Fruit fly (Drosophila melanogaster) whole organism, embryonic: ENCODE results near the gene Cp190.

Experiments used
- ATbp ChIP-seq: fragments of 200-800 bp; sonication (Bioruptor generic); optimal IDR thresholded peaks from 2 replicates; lab custom pipeline; 2017; ENCODE audit warnings: missing biosample characterization, mild to moderate bottlenecking, missing genetic modification characterization, missing genetic modification reagents
- Ada2b ChIP-seq: fragments of 200-800 bp; sonication (Bioruptor generic); IDR thresholded peaks from 2 replicates; pipeline ENCODE4 v1.3.6; 2022; ENCODE audit warnings: missing biosample characterization, missing genetic modification characterization
- Aef1 ChIP-seq: fragments of 200-800 bp; sonication (Bioruptor generic); IDR thresholded peaks from 3 replicates; pipeline ENCODE4 v1.3.6; 2022; ENCODE audit warnings: missing biosample characterization, missing genetic modification characterization
- Blimp-1 ChIP-seq: fragments of 200-800 bp; sonication (Bioruptor generic); optimal IDR thresholded peaks from 3 replicates; lab custom pipeline; 2018; ENCODE audit warnings: missing biosample characterization, missing genetic modification characterization, mild to moderate bottlenecking, moderate library complexity, missing genetic modification reagents
- Bteb2 ChIP-seq: fragments of 200-800 bp; sonication (Bioruptor generic); optimal IDR thresholded peaks from 2 replicates; lab custom pipeline; 2016; ENCODE audit warnings: missing biosample characterization, missing genetic modification characterization
- CG10147 ChIP-seq: fragments of 200-800 bp; sonication (Bioruptor generic); optimal IDR thresholded peaks from 2 replicates; lab custom pipeline; 2019; ENCODE audit warnings: missing biosample characterization, mild to moderate bottlenecking, missing genetic modification characterization, moderate library complexity
- CG10267 ChIP-seq: fragments of 200-800 bp; sonication (Bioruptor generic); optimal IDR thresholded peaks from 2 replicates; lab custom pipeline; 2018; ENCODE audit warnings: missing biosample characterization, mild to moderate bottlenecking, missing genetic modification characterization, moderate library complexity
- CG10366 ChIP-seq: fragments of 200-800 bp; sonication (Bioruptor generic); IDR thresholded peaks from 2 replicates; pipeline ENCODE4 v1.3.6; 2022; ENCODE audit warnings: missing biosample characterization, missing genetic modification characterization
- CG11093 ChIP-seq: fragments of 200-800 bp; sonication (Bioruptor generic); IDR thresholded peaks from 3 replicates; pipeline ENCODE4 v1.3.6; 2022; ENCODE audit warnings: missing biosample characterization, missing genetic modification characterization
- CG11696 ChIP-seq: fragments of 200-800 bp; sonication (Bioruptor generic); IDR thresholded peaks from 2 replicates; pipeline ENCODE4 v1.3.6; 2022; ENCODE audit warnings: missing biosample characterization, missing genetic modification characterization
- CG12071 ChIP-seq: fragments of 200-800 bp; sonication (Bioruptor generic); optimal IDR thresholded peaks from 3 replicates; lab custom pipeline; 2018; ENCODE audit warnings: missing biosample characterization, mild to moderate bottlenecking, missing genetic modification characterization
- CG12299 ChIP-seq: fragments of 200-800 bp; sonication (Bioruptor generic); optimal IDR thresholded peaks from 2 replicates; lab custom pipeline; 2018; ENCODE audit warnings: missing biosample characterization, mild to moderate bottlenecking, missing genetic modification characterization
- CG12659 ChIP-seq: fragments of 200-800 bp; sonication (Bioruptor generic); optimal IDR thresholded peaks from 3 replicates; lab custom pipeline; 2017; ENCODE audit warnings: mild to moderate bottlenecking, missing biosample characterization, missing genetic modification reagents, missing genetic modification characterization
- CG12769 ChIP-seq: fragments of 200-800 bp; sonication (Bioruptor generic); optimal IDR thresholded peaks from 2 replicates; lab custom pipeline; 2019; ENCODE audit warnings: missing biosample characterization, mild to moderate bottlenecking, missing genetic modification characterization, moderate library complexity
- CG13296 ChIP-seq: fragments of 200-800 bp; sonication (Bioruptor generic); optimal IDR thresholded peaks from 3 replicates; lab custom pipeline; 2018; ENCODE audit warnings: missing biosample characterization, mild to moderate bottlenecking, missing genetic modification characterization
- CG16813 ChIP-seq: fragments of 200-800 bp; sonication (Bioruptor generic); IDR thresholded peaks from 3 replicates; pipeline ENCODE4 v1.3.6; 2022; ENCODE audit warnings: missing biosample characterization, missing genetic modification characterization; ENCODE audit not compliant: partially characterized antibody
- CG17186 ChIP-seq: fragments of 200-800 bp; sonication (Bioruptor generic); optimal IDR thresholded peaks from 3 replicates; lab custom pipeline; 2017; ENCODE audit warnings: missing biosample characterization, missing genetic modification reagents, missing genetic modification characterization
- CG18262 ChIP-seq: fragments of 200-800 bp; optimal IDR thresholded peaks from 3 replicates; lab custom pipeline; 2019; ENCODE audit warnings: missing biosample characterization, mild to moderate bottlenecking, missing genetic modification characterization, moderate library complexity
- CG34376 ChIP-seq: fragments of 200-800 bp; sonication (Bioruptor generic); optimal IDR thresholded peaks from 2 replicates; lab custom pipeline; 2018; ENCODE audit warnings: missing biosample characterization, mild to moderate bottlenecking, missing genetic modification characterization
- CG5245 ChIP-seq: fragments of 200-800 bp; sonication (Bioruptor generic); optimal IDR thresholded peaks from 3 replicates; lab custom pipeline; 2016; ENCODE audit warnings: missing biosample characterization, missing genetic modification characterization
- CG7556 ChIP-seq: fragments of 200-800 bp; sonication (Bioruptor generic); optimal IDR thresholded peaks from 2 replicates; lab custom pipeline; 2017; ENCODE audit warnings: missing biosample characterization, mild to moderate bottlenecking, missing genetic modification characterization
- CG7839 ChIP-seq: fragments of 200-800 bp; sonication (Bioruptor generic); optimal IDR thresholded peaks from 3 replicates; lab custom pipeline; 2018; ENCODE audit warnings: missing biosample characterization, mild to moderate bottlenecking, missing genetic modification characterization, moderate library complexity
- CG8359 ChIP-seq: fragments of 200-800 bp; sonication (Bioruptor generic); optimal IDR thresholded peaks from 2 replicates; lab custom pipeline; 2017; ENCODE audit warnings: missing biosample characterization, mild to moderate bottlenecking, missing genetic modification characterization, borderline replicate concordance
- CG8388 ChIP-seq: fragments of 200-800 bp; sonication (Bioruptor generic); optimal IDR thresholded peaks from 2 replicates; lab custom pipeline; 2019; ENCODE audit warnings: missing biosample characterization, mild to moderate bottlenecking, missing genetic modification characterization, moderate library complexity
- Dip3 ChIP-seq: fragments of 200-800 bp; sonication (Bioruptor generic); optimal IDR thresholded peaks from 3 replicates; lab custom pipeline; 2016; ENCODE audit warnings: missing biosample characterization, missing genetic modification characterization
- Doc2 ChIP-seq: fragments of 200-800 bp; sonication (Bioruptor generic); IDR thresholded peaks from 2 replicates; pipeline ENCODE4 v1.3.6; 2022; ENCODE audit warnings: missing biosample characterization, missing genetic modification characterization
- Drgx ChIP-seq: fragments of 200-800 bp; sonication (Bioruptor generic); IDR thresholded peaks from 2 replicates; pipeline ENCODE4 v1.3.6; 2022; ENCODE audit warnings: missing biosample characterization, missing genetic modification characterization
- HHEX ChIP-seq: fragments of 200-800 bp; sonication (Bioruptor generic); optimal IDR thresholded peaks from 3 replicates; lab custom pipeline; 2017; ENCODE audit warnings: missing biosample characterization, mild to moderate bottlenecking, missing genetic modification characterization, missing genetic modification reagents
- Hr51 ChIP-seq, 2 experiments: fragments of 200-800 bp; sonication (Bioruptor generic); optimal IDR thresholded peaks; 2 replicates in 1 of 2; 3 replicates in 1 of 2; lab custom pipeline; 2016 to 2018; ENCODE audit warnings: missing biosample characterization in 2 of 2, missing genetic modification characterization in 2 of 2, mild to moderate bottlenecking in 1 of 2, moderate library complexity in 1 of 2
- Rx ChIP-seq: fragments of 200-800 bp; sonication (Bioruptor generic); IDR thresholded peaks from 2 replicates; pipeline ENCODE4 v1.3.6; 2022; ENCODE audit warnings: missing biosample characterization, missing genetic modification characterization
- Usf ChIP-seq: fragments of 200-800 bp; sonication (Bioruptor generic); optimal IDR thresholded peaks from 2 replicates; lab custom pipeline; 2017; ENCODE audit warnings: missing genotype, missing biosample characterization, missing genetic modification characterization
- Xrp1 ChIP-seq: fragments of 200-800 bp; sonication (Bioruptor generic); IDR thresholded peaks from 2 replicates; pipeline ENCODE4 v1.3.6; 2022; ENCODE audit warnings: missing biosample characterization, missing genetic modification characterization
- ab ChIP-seq: fragments of 200-800 bp; sonication (Bioruptor generic); optimal IDR thresholded peaks from 2 replicates; lab custom pipeline; 2016; ENCODE audit warnings: missing biosample characterization, missing genetic modification characterization
- ato ChIP-seq: fragments of 200-800 bp; sonication (Bioruptor generic); IDR thresholded peaks from 2 replicates; pipeline ENCODE4 v1.3.6; 2022; ENCODE audit warnings: missing biosample characterization, missing genetic modification characterization; ENCODE audit not compliant: partially characterized antibody
- cas ChIP-seq: fragments of 200-800 bp; sonication (Bioruptor generic); IDR thresholded peaks from 2 replicates; pipeline ENCODE4 v1.3.6; 2022; ENCODE audit warnings: missing biosample characterization, missing genetic modification characterization
- da ChIP-seq: fragments of 200-800 bp; sonication (Bioruptor generic); optimal IDR thresholded peaks from 2 replicates; lab custom pipeline; 2016; ENCODE audit warnings: missing biosample characterization, missing genetic modification characterization
- dmrt99B ChIP-seq: fragments of 200-800 bp; sonication (Bioruptor generic); optimal IDR thresholded peaks from 2 replicates; lab custom pipeline; 2018; ENCODE audit warnings: missing biosample characterization, mild to moderate bottlenecking, missing genetic modification characterization, moderate library complexity
- fd64A ChIP-seq: fragments of 200-800 bp; sonication (Bioruptor generic); optimal IDR thresholded peaks from 3 replicates; lab custom pipeline; 2018; ENCODE audit warnings: missing biosample characterization, mild to moderate bottlenecking, missing genetic modification characterization
- kay ChIP-seq: fragments of 200-800 bp; sonication (Bioruptor generic); optimal IDR thresholded peaks from 2 replicates; lab custom pipeline; 2016; ENCODE audit warnings: missing biosample characterization, missing genetic modification characterization
- kni ChIP-seq: fragments of 200-800 bp; sonication (Bioruptor generic); optimal IDR thresholded peaks from 3 replicates; lab custom pipeline; 2017; ENCODE audit warnings: mild to moderate bottlenecking, missing biosample characterization, missing genetic modification reagents, missing genetic modification characterization
- knrl ChIP-seq: fragments of 200-800 bp; sonication (Bioruptor generic); IDR thresholded peaks from 3 replicates; pipeline ENCODE4 v1.3.6; 2022; ENCODE audit warnings: missing biosample characterization, missing genetic modification characterization; ENCODE audit not compliant: partially characterized antibody
- lmd ChIP-seq: fragments of 200-800 bp; sonication (Bioruptor generic); IDR thresholded peaks from 2 replicates; pipeline ENCODE4 v1.3.6; 2022; ENCODE audit warnings: missing biosample characterization, missing genetic modification characterization
- lola ChIP-seq, 3 experiments: fragments of >200 bp in 2 of 3; fragments of 200-800 bp in 1 of 3; sonication (Bioruptor generic) in 1 of 3; optimal IDR thresholded peaks; 2 replicates each; lab custom pipeline; 2017 to 2019; ENCODE audit warnings: missing biosample characterization in 3 of 3, missing genetic modification characterization in 3 of 3, mild to moderate bottlenecking in 1 of 3, moderate library complexity in 1 of 3
- luna ChIP-seq: fragments of 200-800 bp; sonication (Bioruptor generic); optimal IDR thresholded peaks from 2 replicates; lab custom pipeline; 2016; ENCODE audit warnings: missing biosample characterization, missing genetic modification characterization
- mirr ChIP-seq: fragments of 200-800 bp; sonication (Bioruptor generic); optimal IDR thresholded peaks from 3 replicates; lab custom pipeline; 2018; ENCODE audit warnings: missing biosample characterization, mild to moderate bottlenecking, missing genetic modification characterization
- otp ChIP-seq: fragments of 200-800 bp; sonication (Bioruptor generic); IDR thresholded peaks from 3 replicates; pipeline ENCODE4, ENCODE4 v1.3.6; 2022; ENCODE audit warnings: missing biosample characterization, missing genetic modification characterization
- pho ChIP-seq: fragments of 200-800 bp; sonication (Bioruptor generic); optimal IDR thresholded peaks from 2 replicates; lab custom pipeline; 2016; ENCODE audit warnings: missing biosample characterization, missing genetic modification characterization
- sens-2 ChIP-seq: fragments of 200-800 bp; sonication (Bioruptor generic); IDR thresholded peaks from 2 replicates; pipeline ENCODE4 v1.3.6; 2022; ENCODE audit warnings: missing biosample characterization, missing genetic modification characterization

Gene Cp190

DNA sequence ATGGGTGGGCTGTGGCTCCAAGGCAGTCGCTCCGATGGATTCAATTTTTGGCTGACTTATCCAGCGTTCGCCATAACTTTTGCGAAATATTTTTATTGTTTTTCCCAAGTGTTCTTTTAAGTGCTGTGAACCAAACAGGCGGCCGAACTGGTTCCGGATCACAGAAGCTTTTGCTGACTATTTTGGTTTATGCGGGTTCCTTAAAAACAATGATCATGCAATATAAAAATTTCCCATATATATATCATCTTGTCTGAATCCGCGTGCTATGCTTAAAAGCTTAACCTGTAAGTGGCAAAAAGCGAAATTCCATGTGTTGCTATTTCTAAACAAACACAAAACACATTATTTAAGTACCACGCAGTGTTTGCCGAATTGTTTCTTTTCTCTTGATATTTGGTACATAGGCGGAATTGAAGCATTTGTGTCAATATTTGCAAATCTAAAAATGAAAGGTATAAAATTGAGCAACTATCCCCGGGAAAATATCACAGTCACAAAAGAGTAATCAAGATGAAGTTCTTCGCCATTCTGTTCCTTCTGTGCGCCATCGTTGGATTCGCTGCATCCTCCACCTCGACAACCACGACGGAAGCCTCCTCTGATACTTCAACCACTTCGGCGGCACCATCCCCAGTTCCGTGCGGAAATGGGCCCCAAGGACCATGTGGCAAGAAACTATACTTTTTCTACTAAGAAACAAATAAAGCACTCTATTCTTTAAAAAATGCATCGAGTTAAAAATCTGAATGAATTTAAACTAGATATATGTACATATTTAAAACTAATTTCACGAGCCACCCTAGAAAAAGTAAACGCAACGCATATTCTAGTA lies 45.1 kb upstream of the Cp190 start, which contains the start of the genes CG6276 and CG44040:
Gene CG6276, minus strand, starts transcription at position 158 of the 835 bp plus-strand sequence.
Gene CG44040, plus strand, starts transcription at position 467 of the 835 bp plus-strand sequence.
- no peak for TF ChIP-seq CG10366 (GFP tag; lab: Robert Waterston, UW)
- peak; percentile 64 for TF ChIP-seq Drgx (GFP tag; lab: Robert Waterston, UW)
- no peak for TF ChIP-seq ato (GFP tag; lab: Robert Waterston, UW)
- TF ChIP-seq CG7556 (GFP tag; lab: Kevin White, UChicago), result peak; percentile 40
- peak; percentile 71 for TF ChIP-seq CG12769 (tag; lab: Kevin White, UChicago)
- TF ChIP-seq kay (GFP tag; lab: Kevin White, UChicago), result no peak
- TF ChIP-seq Doc2 (GFP tag; lab: Robert Waterston, UW), result no peak
- peak; percentile 52; the same call in 1 of the 2 replicates for TF ChIP-seq Xrp1 (GFP tag; lab: Robert Waterston, UW)
- peak; percentile 56 for TF ChIP-seq CG12299 (tag; lab: Kevin White, UChicago)
- TF ChIP-seq dmrt99B (tag; lab: Kevin White, UChicago), result no peak
- TF ChIP-seq mirr, result no peak
- peak; percentile 58 for TF ChIP-seq CG34376 (GFP tag; lab: Kevin White, UChicago)
- TF ChIP-seq knrl (GFP tag; lab: Robert Waterston, UW), result no peak
- peak; percentile 49 for TF ChIP-seq HHEX (GFP tag; lab: Kevin White, UChicago)
- peak in 1 of 2 experiments; percentile 57 for TF ChIP-seq Hr51 (GFP tag; optimal IDR thresholded peaks at IDR 0.05; lab: Kevin White, UChicago)
- no peak for TF ChIP-seq cas (GFP tag; lab: Robert Waterston, UW)
- TF ChIP-seq Aef1 (GFP tag; lab: Robert Waterston, UW), result no peak
- TF ChIP-seq Usf (GFP tag; lab: Kevin White, UChicago), result peak; percentile 11
- no peak for TF ChIP-seq da
- TF ChIP-seq otp, result 0 out of 3 replicates have a peak, but pooled peaks have one; percentile 23
- TF ChIP-seq CG17186 (GFP tag; lab: Kevin White, UChicago), result no peak
- peak; percentile 32; the same call in 1 of the 2 replicates for TF ChIP-seq lmd
- no peak for TF ChIP-seq sens-2
- peak; percentile 9 for TF ChIP-seq Dip3 (GFP tag; lab: Kevin White, UChicago)
- no peak for TF ChIP-seq Ada2b (GFP tag; lab: Robert Waterston, UW)
- peak; percentile 43 for TF ChIP-seq CG13296 (GFP tag; lab: Kevin White, UChicago)
- peak; percentile 36 for TF ChIP-seq ATbp (GFP tag; lab: Kevin White, UChicago)
- no peak for TF ChIP-seq kni (GFP tag; lab: Kevin White, UChicago)
- TF ChIP-seq CG16813, result no peak
- TF ChIP-seq CG8359 (GFP tag; lab: Kevin White, UChicago), result no peak
- peak; percentile 37 for TF ChIP-seq CG12659
- peak; percentile 34 for TF ChIP-seq luna (GFP tag; lab: Kevin White, UChicago)
- peak; percentile 32 for TF ChIP-seq CG8388 (GFP tag; lab: Kevin White, UChicago)
- peak in 1 of 3 experiments; percentile 19 for TF ChIP-seq lola (GFP tag; optimal IDR thresholded peaks at IDR 0.05; lab: Kevin White, UChicago)
- TF ChIP-seq CG10147 (GFP tag; lab: Kevin White, UChicago), result peak; percentile 32
- TF ChIP-seq fd64A, result peak; percentile 39
- TF ChIP-seq CG7839 (tag; lab: Kevin White, UChicago), result peak; percentile 54
- peak; percentile 13 for TF ChIP-seq Blimp-1
- TF ChIP-seq CG11696 (GFP tag; lab: Robert Waterston, UW), result peak; percentile 11; the same call in 1 of the 2 replicates
- TF ChIP-seq Bteb2 (GFP tag; lab: Kevin White, UChicago), result no peak
- no peak for TF ChIP-seq Rx (GFP tag; lab: Robert Waterston, UW)
- peak; percentile 13 for TF ChIP-seq CG10267
- peak; percentile 69 for TF ChIP-seq pho (GFP tag; lab: Kevin White, UChicago)
- peak; percentile 48 for TF ChIP-seq CG18262 (tag; lab: Kevin White, UChicago)
- TF ChIP-seq CG5245 (GFP tag; lab: Kevin White, UChicago), result no peak
- no peak for TF ChIP-seq ab (GFP tag; lab: Kevin White, UChicago)
- no peak for TF ChIP-seq CG11093
- peak; percentile 21 for TF ChIP-seq CG12071
